Worm (Caenorhabditis elegans): ENCODE measurements around the gene tpa-1.

- TF ChIP-seq W03F9.2 (tag; optimal IDR thresholded peaks at IDR 0.05) (no peak), dao-5 (tag; optimal IDR thresholded peaks at IDR 0.05) (no peak)
These were observed 40.6 kb upstream of the tpa-1 start for ce11 chrIV:51219-51618.

Data from whole organism, L4/young adult.